Worm (Caenorhabditis elegans) whole organism, L4/young adult: ENCODE results near the gene tnc-2.

ENCODE experiments used
- W03F9.2 ChIP-seq: fragments of 150-350 bp; optimal IDR thresholded peaks from 2 replicates; lab custom pipeline; 2014; ENCODE audit warnings: missing biosample characterization, missing genetic modification characterization
- him-1 ChIP-seq: sonication (generic microtip); optimal IDR thresholded peaks from 2 replicates; lab custom pipeline; 2016; ENCODE audit warnings: missing genotype, missing genetic modification reagents, missing genetic modification characterization, missing compliant biosample characterization

DNA sequence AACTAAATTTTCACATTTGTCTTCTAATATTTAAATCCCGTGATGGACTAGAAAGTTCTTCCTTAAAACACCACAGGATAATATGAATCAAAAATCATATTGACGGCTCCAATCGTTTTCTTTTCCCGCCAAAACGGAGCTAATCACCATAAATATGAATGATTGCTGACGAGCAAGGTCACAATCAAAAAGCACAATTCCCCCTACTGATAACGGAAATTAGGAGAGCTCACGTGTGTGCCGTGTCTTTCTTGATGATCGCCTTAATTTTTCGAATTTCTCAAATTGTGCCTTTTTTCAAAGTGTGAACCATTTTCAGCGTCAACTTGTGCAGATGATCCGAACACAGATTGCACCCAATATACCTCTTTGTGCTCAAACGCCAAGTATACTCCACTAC lies 22.8 kb upstream of the tnc-2 start:
- TF ChIP-seq him-1 (tag; lab: Kevin White, UChicago): no peak
- no peak for TF ChIP-seq W03F9.2 (tag; lab: Kevin White, UChicago)
